Fruit fly (Drosophila melanogaster) whole organism, embryonic: ENCODE data around the gene CG31957.

ENCODE experiments used
- Asciz ChIP-seq: fragments of 200-800 bp; sonication (Bioruptor generic); optimal IDR thresholded peaks from 2 replicates; lab custom pipeline; 2017; ENCODE audit warnings: missing biosample characterization, mild to moderate bottlenecking, missing genetic modification characterization, missing genetic modification reagents
- Blimp-1 ChIP-seq: fragments of 200-800 bp; sonication (Bioruptor generic); optimal IDR thresholded peaks from 3 replicates; lab custom pipeline; 2018; ENCODE audit warnings: missing biosample characterization, missing genetic modification characterization, mild to moderate bottlenecking, moderate library complexity, missing genetic modification reagents
- C15 ChIP-seq: fragments of 200-800 bp; sonication (Bioruptor generic); IDR thresholded peaks from 3 replicates; pipeline ENCODE4 v1.3.6; 2022; ENCODE audit warnings: missing biosample characterization, missing genetic modification characterization
- CG10366 ChIP-seq: fragments of 200-800 bp; sonication (Bioruptor generic); IDR thresholded peaks from 2 replicates; pipeline ENCODE4 v1.3.6; 2022; ENCODE audit warnings: missing biosample characterization, missing genetic modification characterization
- CG10431 ChIP-seq: fragments of 200-800 bp; sonication (Bioruptor generic); optimal IDR thresholded peaks from 3 replicates; lab custom pipeline; 2018; ENCODE audit warnings: missing biosample characterization, mild to moderate bottlenecking, missing genetic modification characterization
- CG11085 ChIP-seq: fragments of 200-800 bp; sonication (Bioruptor generic); IDR thresholded peaks from 2 replicates; pipeline ENCODE4 v1.3.6; 2022; ENCODE audit warnings: missing biosample characterization, missing genetic modification characterization
- CG13424 ChIP-seq: fragments of 200-800 bp; sonication (Bioruptor generic); optimal IDR thresholded peaks from 2 replicates; lab custom pipeline; 2019; ENCODE audit warnings: missing biosample characterization, mild to moderate bottlenecking, missing genetic modification characterization, moderate library complexity
- CG14667 ChIP-seq: fragments of 200-800 bp; sonication (Bioruptor generic); IDR thresholded peaks from 2 replicates; pipeline ENCODE4 v1.3.6; 2022; ENCODE audit warnings: missing biosample characterization, missing genetic modification characterization
- CG1603 ChIP-seq: fragments of 200-800 bp; sonication (Bioruptor generic); optimal IDR thresholded peaks from 2 replicates; lab custom pipeline; 2019; ENCODE audit warnings: missing biosample characterization, mild to moderate bottlenecking, missing genetic modification characterization, moderate library complexity
- CG17912 ChIP-seq: fragments of 200-800 bp; sonication (Bioruptor generic); optimal IDR thresholded peaks from 2 replicates; lab custom pipeline; 2018; ENCODE audit warnings: missing biosample characterization, mild to moderate bottlenecking, missing genetic modification characterization
- CG2120 ChIP-seq: fragments of 200-800 bp; sonication (Bioruptor generic); optimal IDR thresholded peaks from 3 replicates; lab custom pipeline; 2016; ENCODE audit warnings: missing biosample characterization, missing genetic modification characterization
- CG2202 ChIP-seq: fragments of 200-800 bp; sonication (Bioruptor generic); optimal IDR thresholded peaks from 2 replicates; lab custom pipeline; 2018; ENCODE audit warnings: missing biosample characterization, mild to moderate bottlenecking, missing genetic modification characterization
- CG6765 ChIP-seq: fragments of 200-800 bp; sonication (Bioruptor generic); optimal IDR thresholded peaks from 3 replicates; lab custom pipeline; 2017; ENCODE audit warnings: missing biosample characterization, mild to moderate bottlenecking, missing genetic modification characterization
- CG7271 ChIP-seq: fragments of 200-800 bp; sonication (Bioruptor generic); optimal IDR thresholded peaks from 2 replicates; lab custom pipeline; 2018; ENCODE audit warnings: missing biosample characterization, mild to moderate bottlenecking, missing genetic modification characterization, moderate library complexity
- CG9215 ChIP-seq: fragments of 200-800 bp; sonication (Bioruptor generic); IDR thresholded peaks from 2 replicates; pipeline ENCODE4 v1.3.6; 2022; ENCODE audit warnings: missing biosample characterization, missing genetic modification characterization
- CG9727 ChIP-seq: fragments of 200-800 bp; sonication (Bioruptor generic); optimal IDR thresholded peaks from 3 replicates; lab custom pipeline; 2017; ENCODE audit warnings: missing biosample characterization, mild to moderate bottlenecking, missing genetic modification characterization
- CG9797 ChIP-seq: fragments of 200-800 bp; sonication (Bioruptor generic); optimal IDR thresholded peaks from 3 replicates; lab custom pipeline; 2018; ENCODE audit warnings: missing biosample characterization, mild to moderate bottlenecking, missing genetic modification characterization
- D ChIP-seq, 2 experiments: fragments of 200-800 bp in 1 of 2; fragments of >200 bp in 1 of 2; sonication (Bioruptor generic) in 1 of 2; optimal IDR thresholded peaks; 2 replicates in 1 of 2; 3 replicates in 1 of 2; lab custom pipeline; 2017; ENCODE audit warnings: mild to moderate bottlenecking in 1 of 2, missing biosample characterization in 1 of 2, missing genetic modification characterization in 1 of 2, missing genetic modification reagents in 1 of 2
- Dbx ChIP-seq: fragments of 200-800 bp; sonication (Bioruptor generic); IDR thresholded peaks from 3 replicates; pipeline ENCODE4 v1.3.6; 2022; ENCODE audit warnings: missing biosample characterization, missing genetic modification characterization
- Doc2 ChIP-seq: fragments of 200-800 bp; sonication (Bioruptor generic); IDR thresholded peaks from 2 replicates; pipeline ENCODE4 v1.3.6; 2022; ENCODE audit warnings: missing biosample characterization, missing genetic modification characterization
- Doc3 ChIP-seq: fragments of 200-800 bp; sonication (Bioruptor generic); IDR thresholded peaks from 3 replicates; pipeline ENCODE4 v1.3.6; 2022; ENCODE audit warnings: missing biosample characterization, missing genetic modification characterization; ENCODE audit not compliant: partially characterized antibody
- E2f1 ChIP-seq: fragments of 200-800 bp; sonication (Bioruptor generic); IDR thresholded peaks from 2 replicates; pipeline ENCODE4 v1.3.6; 2022; ENCODE audit warnings: missing biosample characterization, missing genetic modification characterization
- Hand ChIP-seq: fragments of 200-800 bp; sonication (Bioruptor generic); optimal IDR thresholded peaks from 2 replicates; lab custom pipeline; 2017; ENCODE audit warnings: mild to moderate bottlenecking, missing biosample characterization, missing genetic modification reagents, missing genetic modification characterization
- Hr3 ChIP-seq: fragments of 200-800 bp; sonication (Bioruptor generic); optimal IDR thresholded peaks from 3 replicates; lab custom pipeline; 2016; ENCODE audit warnings: missing biosample characterization, missing genetic modification characterization
- Hr39 ChIP-seq: fragments of >200 bp; optimal IDR thresholded peaks from 2 replicates; lab custom pipeline; 2017
- PHDP ChIP-seq: fragments of 200-800 bp; sonication (Bioruptor generic); optimal IDR thresholded peaks from 3 replicates; lab custom pipeline; 2018; ENCODE audit warnings: missing biosample characterization, mild to moderate bottlenecking, missing genetic modification characterization, moderate library complexity
- Sin3A ChIP-seq: fragments of >200 bp; optimal IDR thresholded peaks from 2 replicates; lab custom pipeline; 2018
- amos ChIP-seq: fragments of 200-800 bp; sonication (Bioruptor generic); IDR thresholded peaks from 2 replicates; pipeline ENCODE4 v1.3.6; 2022; ENCODE audit warnings: missing biosample characterization, missing genetic modification characterization; ENCODE audit not compliant: partially characterized antibody
- aop ChIP-seq: fragments of 200-800 bp; sonication (Bioruptor generic); IDR thresholded peaks from 2 replicates; pipeline ENCODE4 v1.3.6; 2022; ENCODE audit warnings: missing biosample characterization, missing genetic modification characterization
- bsh ChIP-seq, 2 experiments: fragments of 200-800 bp; sonication (Bioruptor generic); optimal IDR thresholded peaks; 2 replicates each; lab custom pipeline; 2017 to 2018; ENCODE audit warnings: mild to moderate bottlenecking in 2 of 2, missing biosample characterization in 2 of 2, missing genetic modification characterization in 2 of 2, moderate library complexity in 1 of 2
- crc ChIP-seq: fragments of 200-800 bp; sonication (Bioruptor generic); optimal IDR thresholded peaks from 2 replicates; lab custom pipeline; 2016; ENCODE audit warnings: missing biosample characterization, missing genetic modification characterization
- crp ChIP-seq, 2 experiments: fragments of 200-800 bp; sonication (Bioruptor generic); optimal IDR thresholded peaks; 2 replicates in 1 of 2; 3 replicates in 1 of 2; lab custom pipeline; 2017; ENCODE audit warnings: missing biosample characterization in 2 of 2, missing genetic modification characterization in 2 of 2, mild to moderate bottlenecking in 1 of 2, moderate library complexity in 1 of 2
- esg ChIP-seq: fragments of 200-800 bp; sonication (Bioruptor generic); conservative IDR thresholded peaks from 2 replicates; pipeline ENCODE4 v1.3.6; 2022; ENCODE audit warnings: missing biosample characterization, missing genetic modification characterization
- eyg ChIP-seq: fragments of 200-800 bp; sonication (Bioruptor generic); optimal IDR thresholded peaks from 3 replicates; lab custom pipeline; 2016; ENCODE audit warnings: missing biosample characterization, missing genetic modification characterization
- fd3F ChIP-seq: fragments of 200-800 bp; sonication (Bioruptor generic); optimal IDR thresholded peaks from 2 replicates; lab custom pipeline; 2018; ENCODE audit warnings: missing biosample characterization, mild to moderate bottlenecking, missing genetic modification characterization, moderate library complexity
- grau ChIP-seq: fragments of 200-800 bp; optimal IDR thresholded peaks from 3 replicates; lab custom pipeline; 2019; ENCODE audit warnings: missing biosample characterization, mild to moderate bottlenecking, missing genetic modification characterization, moderate library complexity
- hbn ChIP-seq: fragments of 200-800 bp; sonication (Bioruptor generic); IDR thresholded peaks from 2 replicates; pipeline ENCODE4 v1.3.6; 2022; ENCODE audit warnings: missing biosample characterization, missing genetic modification characterization; ENCODE audit not compliant: partially characterized antibody
- luna ChIP-seq: fragments of 200-800 bp; sonication (Bioruptor generic); optimal IDR thresholded peaks from 2 replicates; lab custom pipeline; 2016; ENCODE audit warnings: missing biosample characterization, missing genetic modification characterization
- nerfin-2 ChIP-seq: fragments of 200-800 bp; sonication (Bioruptor generic); IDR thresholded peaks from 2 replicates; pipeline ENCODE4 v1.3.6; 2022; ENCODE audit warnings: missing biosample characterization, missing genetic modification characterization; ENCODE audit not compliant: partially characterized antibody
- nmo ChIP-seq: fragments of 200-800 bp; sonication (Bioruptor generic); optimal IDR thresholded peaks from 2 replicates; lab custom pipeline; 2018; ENCODE audit warnings: missing biosample characterization, mild to moderate bottlenecking, missing genetic modification characterization, moderate library complexity
- pan ChIP-seq, 4 experiments: fragments of >200 bp in 3 of 4; fragments of 200-800 bp in 1 of 4; sonication (Bioruptor generic) in 1 of 4; optimal IDR thresholded peaks in 3 of 4; IDR thresholded peaks in 1 of 4; 2 replicates each; pipeline versions ENCODE4 v1.3.6 to Lab custom; 2017 to 2022; ENCODE audit warnings: missing biosample characterization in 2 of 4, missing genetic modification characterization in 2 of 4, mixed read lengths in 1 of 4
- pita ChIP-seq: fragments of 200-800 bp; sonication (Bioruptor generic); optimal IDR thresholded peaks from 2 replicates; lab custom pipeline; 2017; ENCODE audit warnings: missing biosample characterization, mild to moderate bottlenecking, missing genetic modification characterization
- ranshi ChIP-seq: fragments of 200-800 bp; sonication (Bioruptor generic); IDR thresholded peaks from 2 replicates; pipeline ENCODE4 v1.3.6; 2022; ENCODE audit warnings: missing biosample characterization, missing genetic modification characterization
- so ChIP-seq: fragments of 200-800 bp; sonication (Bioruptor generic); IDR thresholded peaks from 3 replicates; pipeline ENCODE4 v1.3.6; 2022; ENCODE audit warnings: missing biosample characterization, missing genetic modification characterization
- ssp ChIP-seq: fragments of 200-800 bp; sonication (Bioruptor generic); IDR thresholded peaks from 2 replicates; pipeline ENCODE4 v1.3.6; 2022; ENCODE audit warnings: missing biosample characterization, missing genetic modification characterization
- sug ChIP-seq: fragments of 200-800 bp; optimal IDR thresholded peaks from 2 replicates; lab custom pipeline; 2019; ENCODE audit warnings: missing biosample characterization, mild to moderate bottlenecking, missing genetic modification characterization, moderate library complexity
- tap ChIP-seq: fragments of 200-800 bp; optimal IDR thresholded peaks from 3 replicates; lab custom pipeline; 2019; ENCODE audit warnings: missing biosample characterization, mild to moderate bottlenecking, missing genetic modification characterization, moderate library complexity
- tio ChIP-seq: fragments of 200-800 bp; sonication (Bioruptor generic); optimal IDR thresholded peaks from 2 replicates; lab custom pipeline; 2017; ENCODE audit warnings: missing biosample characterization, missing genetic modification characterization, inconsistent platforms
- wor ChIP-seq: fragments of 200-800 bp; sonication (Bioruptor generic); IDR thresholded peaks from 2 replicates; pipeline ENCODE4 v1.3.6; 2022; ENCODE audit warnings: missing biosample characterization, missing genetic modification characterization
- zf30C ChIP-seq: fragments of 200-800 bp; sonication (Bioruptor generic); optimal IDR thresholded peaks from 3 replicates; lab custom pipeline; 2018; ENCODE audit warnings: missing biosample characterization, mild to moderate bottlenecking, missing genetic modification characterization

Gene CG31957

dm6 chr2L:3852120-3852519, 20.1 kb downstream of the CG31957 start (continued):
- TF ChIP-seq CG9797 (GFP tag; lab: Kevin White, UChicago) = no peak
- no peak for TF ChIP-seq Hand (GFP tag; lab: Kevin White, UChicago)
- no peak for TF ChIP-seq Hr3
- TF ChIP-seq wor (GFP tag; lab: Robert Waterston, UW) = no peak
- no peak for TF ChIP-seq Doc2 (GFP tag; lab: Robert Waterston, UW)
- TF ChIP-seq crp (GFP tag; optimal IDR thresholded peaks at IDR 0.05; lab: Kevin White, UChicago) = no peak
- TF ChIP-seq CG10431 (GFP tag; lab: Kevin White, UChicago) = peak; percentile 16
- TF ChIP-seq CG9727 = peak; percentile 56
- TF ChIP-seq zf30C (GFP tag; lab: Kevin White, UChicago) = peak; percentile 64
- peak; percentile 9 for TF ChIP-seq PHDP (tag; lab: Kevin White, UChicago)
- TF ChIP-seq Sin3A (lab: Kevin White, UChicago) = no peak
- no peak for TF ChIP-seq hbn (GFP tag; lab: Robert Waterston, UW)
- no peak for TF ChIP-seq esg (GFP tag; lab: Robert Waterston, UW)
- TF ChIP-seq bsh (GFP tag; optimal IDR thresholded peaks at IDR 0.05; lab: Kevin White, UChicago) = peak in 1 of 2 experiments; percentile 84
- peak; percentile 51 for TF ChIP-seq CG13424 (tag; lab: Kevin White, UChicago)
- no peak for TF ChIP-seq C15
- no peak for TF ChIP-seq luna
- peak; percentile 44 for TF ChIP-seq grau (tag; lab: Kevin White, UChicago)
- TF ChIP-seq tap (tag; lab: Kevin White, UChicago) = peak; percentile 1
- TF ChIP-seq pan (optimal IDR thresholded peaks at IDR 0.05; lab: Kevin White, UChicago) = no peak
- no peak for TF ChIP-seq pan (GFP tag; optimal IDR thresholded peaks at IDR 0.05 in 1 of 2, IDR thresholded peaks at IDR 0.05 in 1 of 2)
- TF ChIP-seq CG17912 = no peak
- no peak for TF ChIP-seq amos (GFP tag; lab: Robert Waterston, UW)
- TF ChIP-seq D (optimal IDR thresholded peaks at IDR 0.05; lab: Kevin White, UChicago) = no peak
- TF ChIP-seq D (GFP tag; optimal IDR thresholded peaks at IDR 0.05; lab: Kevin White, UChicago) = peak; percentile 61
- no peak for TF ChIP-seq CG2120 (GFP tag; lab: Kevin White, UChicago)
- TF ChIP-seq Asciz (GFP tag; lab: Kevin White, UChicago) = no peak
- no peak for TF ChIP-seq so (GFP tag; lab: Robert Waterston, UW)
- 0 out of 2 replicates have a peak, but pooled peaks have one; percentile 18 for TF ChIP-seq aop
- no peak for TF ChIP-seq fd3F (GFP tag; lab: Kevin White, UChicago)
- peak; percentile 34 for TF ChIP-seq CG2202
- no peak; the same call in 1 of the 2 replicates for TF ChIP-seq ranshi (GFP tag; lab: Robert Waterston, UW)
- no peak for TF ChIP-seq nerfin-2 (GFP tag; lab: Robert Waterston, UW)
- TF ChIP-seq pita = no peak
- TF ChIP-seq CG6765 (GFP tag; lab: Kevin White, UChicago) = no peak
- TF ChIP-seq CG10366 (GFP tag; lab: Robert Waterston, UW) = no peak
- TF ChIP-seq Blimp-1 (GFP tag; lab: Kevin White, UChicago) = peak; percentile 68
- no peak for TF ChIP-seq crc (GFP tag; lab: Kevin White, UChicago)
- peak; percentile 61 for TF ChIP-seq nmo (GFP tag; lab: Kevin White, UChicago)
- no peak for TF ChIP-seq CG11085 (GFP tag; lab: Robert Waterston, UW)
- peak; percentile 39 for TF ChIP-seq tio (GFP tag; lab: Kevin White, UChicago)
- TF ChIP-seq CG1603 (tag; lab: Kevin White, UChicago) = peak; percentile 84
- TF ChIP-seq sug (tag; lab: Kevin White, UChicago) = no peak
- no peak for TF ChIP-seq CG7271 (tag; lab: Kevin White, UChicago)
- no peak for TF ChIP-seq E2f1
- no peak for TF ChIP-seq Hr39
- TF ChIP-seq eyg (GFP tag; lab: Kevin White, UChicago) = no peak
- no peak for TF ChIP-seq CG9215
- no peak for TF ChIP-seq Doc3 (GFP tag; lab: Robert Waterston, UW)
- TF ChIP-seq Dbx = no peak
- 0 out of 2 replicates have a peak, but pooled peaks have one; percentile 20 for TF ChIP-seq ssp
- 0 out of 2 replicates have a peak, but pooled peaks have one; percentile 38 for TF ChIP-seq CG14667 (GFP tag; lab: Robert Waterston, UW)
